Worm (Caenorhabditis elegans): ENCODE measurements around the gene rfk-1.

DNA sequence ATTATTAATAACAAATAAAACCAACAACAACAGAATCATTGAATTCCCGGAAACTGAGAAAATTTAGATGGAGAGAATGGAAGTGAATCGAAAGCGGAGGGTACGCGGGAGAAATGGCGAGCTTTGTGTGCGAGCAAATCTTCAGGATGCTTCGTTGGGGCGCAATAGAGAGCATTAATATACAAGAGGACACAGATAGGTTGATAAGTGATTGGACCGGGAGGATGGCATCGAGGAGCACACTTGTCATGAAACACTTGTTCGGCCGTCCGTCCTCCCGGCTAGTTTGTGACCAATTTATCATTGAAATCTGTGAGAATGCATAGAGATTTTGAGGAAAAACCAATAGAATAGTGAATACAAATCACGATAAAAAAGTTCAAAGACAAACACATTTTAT lies 13.0 kb upstream of the rfk-1 start:
- no peak for TF ChIP-seq dao-5 (tag; optimal IDR thresholded peaks at IDR 0.05)
- TF ChIP-seq him-1 (tag; optimal IDR thresholded peaks at IDR 0.05), result no peak

All from whole organism, L4/young adult.